Fruit fly (Drosophila melanogaster) S2 (cell line): ENCODE data around the gene CG31251.

Source experiments
- CG8478 ChIP-seq: fragments of >200 bp; optimal IDR thresholded peaks from 2 replicates; lab custom pipeline; 2018
- CTCF ChIP-seq, 2 experiments: fragments of >200 bp; optimal IDR thresholded peaks; 2 replicates each; lab custom pipeline; 2018

dm6 chr3R:17704538-17704854, 19.8 kb upstream of the CG31251 start:
- no peak for TF ChIP-seq CG8478 (lab: Kevin White, UChicago)
- no peak for TF ChIP-seq CTCF (optimal IDR thresholded peaks at IDR 0.05; lab: Kevin White, UChicago)
